Worm (Caenorhabditis elegans) whole organism, L1 larva: ENCODE measurements around the gene F55E10.4.

ENCODE experiments used
- C04F5.9 ChIP-seq: sonication (generic microtip); optimal IDR thresholded peaks from 2 replicates; lab custom pipeline; 2016; ENCODE audit warnings: missing genetic modification characterization, missing compliant biosample characterization
- C34B4.2 ChIP-seq: sonication (generic microtip); optimal IDR thresholded peaks from 2 replicates; lab custom pipeline; 2017; ENCODE audit warnings: mild to moderate bottlenecking, missing genetic modification characterization, missing compliant biosample characterization
- F16B12.6 ChIP-seq: fragments of 150-350 bp; optimal IDR thresholded peaks from 2 replicates; lab custom pipeline; 2014; ENCODE audit warnings: missing biosample characterization, missing genetic modification characterization
- Y116A8C.19 ChIP-seq: sonication (generic microtip); optimal IDR thresholded peaks from 2 replicates; lab custom pipeline; 2016; ENCODE audit warnings: missing compliant biosample characterization, missing genetic modification characterization, borderline replicate concordance
- alr-1 ChIP-seq: fragments of 200-800 bp; sonication (Bioruptor generic); optimal IDR thresholded peaks from 2 replicates; lab custom pipeline; 2018; ENCODE audit warnings: borderline replicate concordance, mild to moderate bottlenecking, missing genetic modification characterization, missing compliant biosample characterization
- aly-2 ChIP-seq: fragments of 150-350 bp; optimal IDR thresholded peaks from 2 replicates; lab custom pipeline; 2014; ENCODE audit warnings: missing biosample characterization, missing genetic modification characterization
- ama-1 ChIP-seq: fragments of 150-350 bp; optimal IDR thresholded peaks from 2 replicates; lab custom pipeline; 2014
- blmp-1 ChIP-seq: fragments of 150-350 bp; optimal IDR thresholded peaks from 2 replicates; lab custom pipeline; 2014; ENCODE audit warnings: missing biosample characterization, missing genetic modification characterization
- ceh-63 ChIP-seq: fragments of 200-800 bp; sonication (Bioruptor generic); optimal IDR thresholded peaks from 2 replicates; lab custom pipeline; 2018; ENCODE audit warnings: mild to moderate bottlenecking, missing genetic modification characterization, missing compliant biosample characterization
- ceh-8 ChIP-seq: fragments of 200-800 bp; sonication (Bioruptor generic); optimal IDR thresholded peaks from 2 replicates; lab custom pipeline; 2018; ENCODE audit warnings: mild to moderate bottlenecking, missing genetic modification characterization, moderate library complexity, missing compliant biosample characterization
- ceh-82 ChIP-seq, 3 experiments: fragments of 150-350 bp in 1 of 3; sonication (generic microtip) in 2 of 3; optimal IDR thresholded peaks; 2 replicates each; lab custom pipeline; 2014 to 2017; ENCODE audit warnings: missing biosample characterization in 3 of 3, missing genetic modification characterization in 3 of 3
- ceh-88 ChIP-seq: fragments of 200-800 bp; sonication (Bioruptor generic); IDR thresholded peaks from 2 replicates; pipeline ENCODE4 v1.3.6; 2022; ENCODE audit warnings: missing genetic modification characterization, missing compliant biosample characterization
- dpl-1 ChIP-seq, 3 experiments: fragments of 150-350 bp in 2 of 3; sonication (generic microtip) in 1 of 3; optimal IDR thresholded peaks; 2 replicates each; lab custom pipeline; 2014 to 2017; ENCODE audit warnings: missing biosample characterization in 3 of 3, missing genetic modification characterization in 3 of 3, missing genetic modification reagents in 3 of 3
- dsc-1 ChIP-seq: sonication (generic microtip); optimal IDR thresholded peaks from 2 replicates; lab custom pipeline; 2016; ENCODE audit warnings: mild to moderate bottlenecking, missing genetic modification characterization, missing compliant biosample characterization
- efl-1 ChIP-seq, 4 experiments: fragments of 150-350 bp; optimal IDR thresholded peaks in 3 of 4; peaks in 1 of 4; 1 replicate in 1 of 4; 2 replicates in 3 of 4; lab custom pipeline; 2014; ENCODE audit warnings: missing biosample characterization in 2 of 4, missing genetic modification characterization in 2 of 4, missing genetic modification reagents in 2 of 4
- efl-3 ChIP-seq: fragments of 200-800 bp; sonication (Bioruptor generic); optimal IDR thresholded peaks from 2 replicates; lab custom pipeline; 2018; ENCODE audit warnings: mild to moderate bottlenecking, missing genetic modification characterization, missing compliant biosample characterization
- ets-5 ChIP-seq: fragments of 200-800 bp; sonication (Bioruptor generic); IDR thresholded peaks from 2 replicates; pipeline ENCODE4 v1.3.6; 2022; ENCODE audit warnings: missing genetic modification characterization, missing compliant biosample characterization
- fkh-8 ChIP-seq: sonication (generic microtip); optimal IDR thresholded peaks from 2 replicates; lab custom pipeline; 2016; ENCODE audit warnings: mild to moderate bottlenecking, missing genetic modification characterization, missing compliant biosample characterization
- grh-1 ChIP-seq: fragments of 200-800 bp; sonication (Bioruptor generic); IDR thresholded peaks from 2 replicates; pipeline ENCODE4 v1.3.6; 2022; ENCODE audit warnings: missing genetic modification reagents, missing genetic modification characterization, missing compliant biosample characterization
- hpl-2 ChIP-seq: fragments of 150-350 bp; optimal IDR thresholded peaks from 2 replicates; lab custom pipeline; 2014; ENCODE audit warnings: missing biosample characterization, missing genetic modification reagents, missing genetic modification characterization
- jun-1 ChIP-seq: fragments of 150-350 bp; optimal IDR thresholded peaks from 2 replicates; lab custom pipeline; 2014; ENCODE audit warnings: missing biosample characterization, missing genetic modification reagents, missing genetic modification characterization
- lin-13 ChIP-seq: fragments of 150-350 bp; optimal IDR thresholded peaks from 2 replicates; lab custom pipeline; 2014; ENCODE audit warnings: missing biosample characterization, missing genetic modification reagents, missing genetic modification characterization
- lin-15B ChIP-seq: fragments of 150-350 bp; sonication (generic microtip); optimal IDR thresholded peaks from 3 replicates; lab custom pipeline; 2014; ENCODE audit warnings: missing biosample characterization, missing genetic modification characterization
- lin-35 ChIP-seq, 2 experiments: fragments of 150-350 bp; optimal IDR thresholded peaks; 2 replicates each; lab custom pipeline; 2014; ENCODE audit warnings: missing biosample characterization in 2 of 2, missing genetic modification characterization in 2 of 2, missing genetic modification reagents in 2 of 2
- lsy-2 ChIP-seq, 2 experiments: fragments of 150-350 bp; optimal IDR thresholded peaks; 2 replicates each; lab custom pipeline; 2014; ENCODE audit warnings: missing biosample characterization in 2 of 2, missing genetic modification characterization in 2 of 2
- mab-9 ChIP-seq: fragments of 200-800 bp; sonication (Bioruptor generic); IDR thresholded peaks from 2 replicates; pipeline ENCODE4 v1.3.6; 2022; ENCODE audit warnings: missing genetic modification reagents, missing genetic modification characterization, missing compliant biosample characterization
- mef-2 ChIP-seq: fragments of 150-350 bp; optimal IDR thresholded peaks from 2 replicates; lab custom pipeline; 2014; ENCODE audit warnings: missing biosample characterization, missing genetic modification characterization
- nhr-12 ChIP-seq: sonication (generic microtip); optimal IDR thresholded peaks from 2 replicates; lab custom pipeline; 2017; ENCODE audit warnings: missing biosample characterization, missing genetic modification characterization
- nhr-19 ChIP-seq: fragments of 200-800 bp; sonication (Bioruptor generic); conservative IDR thresholded peaks from 2 replicates; pipeline ENCODE4 v1.3.6; 2022; ENCODE audit warnings: missing genetic modification characterization, missing compliant biosample characterization
- nhr-237 ChIP-seq: fragments of 150-350 bp; optimal IDR thresholded peaks from 2 replicates; lab custom pipeline; 2014; ENCODE audit warnings: missing biosample characterization, missing genetic modification characterization
- nhr-47 ChIP-seq: sonication (generic microtip); optimal IDR thresholded peaks from 2 replicates; lab custom pipeline; 2016; ENCODE audit warnings: mild to moderate bottlenecking, missing genetic modification characterization, moderate library complexity, missing compliant biosample characterization
- nhr-71 ChIP-seq: sonication (generic microtip); optimal IDR thresholded peaks from 2 replicates; lab custom pipeline; 2016; ENCODE audit warnings: mild to moderate bottlenecking, missing genetic modification characterization, moderate library complexity, missing compliant biosample characterization
- nhr-76 ChIP-seq: sonication (generic microtip); optimal IDR thresholded peaks from 2 replicates; lab custom pipeline; 2017; ENCODE audit warnings: missing biosample characterization, missing genetic modification characterization
- nhr-77 ChIP-seq: fragments of 150-350 bp; optimal IDR thresholded peaks from 2 replicates; lab custom pipeline; 2014; ENCODE audit warnings: missing biosample characterization, missing genetic modification characterization
- nhr-84 ChIP-seq: sonication (generic microtip); optimal IDR thresholded peaks from 2 replicates; lab custom pipeline; 2017; ENCODE audit warnings: missing biosample characterization, missing genetic modification characterization
- nhr-85 ChIP-seq: sonication (generic microtip); peaks from one replicate; lab custom pipeline; 2016; ENCODE audit warnings: missing genetic modification characterization, inconsistent platforms, missing compliant biosample characterization
- nhr-90 ChIP-seq: sonication (generic microtip); optimal IDR thresholded peaks from 2 replicates; lab custom pipeline; 2016; ENCODE audit warnings: mild to moderate bottlenecking, missing genetic modification characterization, missing compliant biosample characterization; ENCODE audit not compliant: poor library complexity
- pax-3 ChIP-seq: fragments of 200-800 bp; sonication (Bioruptor generic); optimal IDR thresholded peaks from 2 replicates; lab custom pipeline; 2018; ENCODE audit warnings: mild to moderate bottlenecking, missing genetic modification characterization, moderate library complexity, missing compliant biosample characterization
- pqm-1 ChIP-seq: sonication (generic microtip); optimal IDR thresholded peaks from 3 replicates; lab custom pipeline; 2017; ENCODE audit warnings: missing biosample characterization, missing genetic modification characterization
- rnt-1 ChIP-seq: sonication (generic microtip); optimal IDR thresholded peaks from 2 replicates; lab custom pipeline; 2016; ENCODE audit warnings: mild to moderate bottlenecking, missing genetic modification characterization, moderate library complexity, missing compliant biosample characterization
- skn-1 ChIP-seq: fragments of 150-350 bp; optimal IDR thresholded peaks from 2 replicates; lab custom pipeline; 2014; ENCODE audit warnings: missing biosample characterization, missing genetic modification characterization
- snu-23 ChIP-seq: sonication (generic microtip); optimal IDR thresholded peaks from 2 replicates; lab custom pipeline; 2016; ENCODE audit warnings: missing genetic modification characterization, missing compliant biosample characterization
- sox-4 ChIP-seq: sonication (generic microtip); optimal IDR thresholded peaks from 2 replicates; lab custom pipeline; 2016; ENCODE audit warnings: missing genetic modification characterization, missing compliant biosample characterization
- swsn-7 ChIP-seq: sonication (generic microtip); optimal IDR thresholded peaks from 2 replicates; lab custom pipeline; 2016; ENCODE audit warnings: missing genetic modification characterization, missing compliant biosample characterization
- tbx-2 ChIP-seq: sonication (generic microtip); optimal IDR thresholded peaks from 2 replicates; lab custom pipeline; 2016; ENCODE audit warnings: missing genetic modification characterization, missing compliant biosample characterization
- tlp-1 ChIP-seq: fragments of 150-350 bp; optimal IDR thresholded peaks from 2 replicates; lab custom pipeline; 2014; ENCODE audit warnings: missing biosample characterization, missing genetic modification characterization
- unc-30 ChIP-seq: sonication (generic microtip); optimal IDR thresholded peaks from 2 replicates; lab custom pipeline; 2017; ENCODE audit warnings: missing biosample characterization, missing genetic modification characterization
- unc-62 ChIP-seq: fragments of 150-350 bp; optimal IDR thresholded peaks from 2 replicates; lab custom pipeline; 2014; ENCODE audit warnings: missing biosample characterization, missing genetic modification reagents, missing genetic modification characterization
- unc-98 ChIP-seq: fragments of 200-800 bp; sonication (Bioruptor generic); IDR thresholded peaks from 2 replicates; pipeline ENCODE4 v1.3.6; 2022; ENCODE audit warnings: missing genetic modification characterization, missing compliant biosample characterization
- zag-1 ChIP-seq: fragments of 150-350 bp; optimal IDR thresholded peaks from 2 replicates; lab custom pipeline; 2014; ENCODE audit warnings: missing biosample characterization, missing genetic modification characterization
- ztf-4 ChIP-seq: fragments of 150-350 bp; optimal IDR thresholded peaks from 2 replicates; lab custom pipeline; 2014; ENCODE audit warnings: missing biosample characterization, missing genetic modification characterization

Gene F55E10.4

DNA sequence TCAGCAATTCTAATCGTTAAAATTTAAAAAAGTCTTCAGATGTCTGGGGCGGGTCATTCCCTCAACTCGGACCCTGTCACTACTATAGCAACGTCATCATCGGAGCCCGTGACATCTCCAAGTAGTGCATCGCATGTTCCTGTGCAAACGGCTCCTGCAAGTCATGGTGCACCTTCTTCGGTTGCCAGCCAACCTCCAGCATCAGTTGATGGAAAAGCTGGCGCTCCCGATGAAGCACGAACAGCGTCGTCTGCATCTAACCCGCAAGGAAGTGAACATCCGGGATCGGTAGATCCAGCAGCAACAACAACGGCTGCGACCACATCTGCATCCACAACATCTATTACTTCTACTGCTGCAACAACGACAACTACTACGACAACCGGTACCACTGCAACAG lies 33.1 kb downstream of the F55E10.4 start, which contains the start of gene R09F10.3:
Gene R09F10.3, plus strand, starts transcription at position 40 of the 400 bp plus-strand sequence.
- no peak for TF ChIP-seq hpl-2 (GFP tag; lab: Kevin White, UChicago)
- TF ChIP-seq efl-3 (GFP tag; lab: Kevin White, UChicago), result no peak
- TF ChIP-seq C34B4.2 (tag; lab: Kevin White, UChicago), result no peak
- no peak for TF ChIP-seq unc-62
- TF ChIP-seq nhr-76 (tag; lab: Kevin White, UChicago), result no peak
- no peak for TF ChIP-seq ceh-8 (GFP tag; lab: Kevin White, UChicago)
- no peak for TF ChIP-seq nhr-237 (tag; lab: Kevin White, UChicago)
- TF ChIP-seq lsy-2 (tag; optimal IDR thresholded peaks at IDR 0.05; lab: Kevin White, UChicago), result no peak
- TF ChIP-seq pqm-1, result no peak
- TF ChIP-seq zag-1, result no peak
- no peak for TF ChIP-seq nhr-71 (tag; lab: Kevin White, UChicago)
- TF ChIP-seq nhr-84 (tag; lab: Kevin White, UChicago), result no peak
- TF ChIP-seq unc-30 (tag; lab: Kevin White, UChicago), result no peak
- no peak for TF ChIP-seq grh-1 (GFP tag; lab: Robert Waterston, UW)
- TF ChIP-seq ets-5 (GFP tag; lab: Robert Waterston, UW), result no peak
- TF ChIP-seq snu-23, result no peak
- no peak for TF ChIP-seq blmp-1 (tag; lab: Kevin White, UChicago)
- TF ChIP-seq pax-3, result no peak
- TF ChIP-seq efl-1 (optimal IDR thresholded peaks at IDR 0.05; lab: Kevin White, UChicago), result no peak
- no peak for TF ChIP-seq efl-1 (GFP tag; optimal IDR thresholded peaks at IDR 0.05 in 1 of 2; lab: Kevin White, UChicago)

DNA sequence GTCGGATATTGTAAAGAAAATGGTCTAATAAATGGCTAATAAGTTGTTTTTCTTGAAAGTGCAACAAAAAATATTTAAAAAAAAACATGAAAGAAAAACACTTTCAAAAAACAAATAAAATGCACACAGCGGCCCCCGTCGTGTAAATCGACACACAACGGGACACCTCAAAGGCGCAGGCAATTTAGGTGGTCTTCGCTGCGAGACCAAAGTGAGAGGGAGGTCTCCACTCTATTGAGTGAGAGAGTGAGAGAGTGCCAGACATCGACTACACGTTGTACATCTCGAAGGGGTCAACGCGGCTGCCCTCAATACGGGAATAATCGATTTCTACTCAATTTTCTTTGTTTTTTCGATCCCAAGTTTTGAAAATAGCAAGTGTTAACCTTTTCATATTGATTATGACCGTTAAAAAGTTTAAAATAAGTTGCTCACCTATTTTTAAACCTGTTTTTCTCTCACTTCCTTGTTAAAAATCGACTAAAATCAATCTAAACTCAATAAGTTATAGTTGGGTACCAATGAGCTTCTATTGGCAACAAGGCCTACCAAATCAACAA lies 40.9 kb downstream of the F55E10.4 start, which contains the start of gene sec-16A.2:
Gene sec-16A.2, plus strand, starts transcription at position 510 of the 560 bp plus-strand sequence.
- no peak for TF ChIP-seq ceh-63 (GFP tag; lab: Kevin White, UChicago)
- no peak for TF ChIP-seq nhr-12 (tag; lab: Kevin White, UChicago)
- peak; percentile 61 for TF ChIP-seq lin-13
- peak; percentile 48 for TF ChIP-seq lin-15B (tag; lab: Kevin White, UChicago)
- peak; percentile 82 for TF ChIP-seq nhr-85
- TF ChIP-seq lin-35 (GFP tag; optimal IDR thresholded peaks at IDR 0.05; lab: Kevin White, UChicago), result peak; percentile 52 to 75
- peak; percentile 21 for TF ChIP-seq fkh-8 (tag; lab: Kevin White, UChicago)
- peak; percentile 61 for TF ChIP-seq rnt-1 (tag; lab: Kevin White, UChicago)
- TF ChIP-seq ama-1 (lab: Kevin White, UChicago), result no peak
- no peak for TF ChIP-seq nhr-84 (tag; lab: Kevin White, UChicago)
- peak; percentile 63 for TF ChIP-seq swsn-7
- peak; percentile 73 for TF ChIP-seq snu-23
- peak; percentile 27 for TF ChIP-seq skn-1 (tag; lab: Kevin White, UChicago)
- peak; percentile 14 for TF ChIP-seq dsc-1 (tag; lab: Kevin White, UChicago)
- peak; percentile 42 to 67 (median 49) for TF ChIP-seq ceh-82 (tag; optimal IDR thresholded peaks at IDR 0.05; lab: Kevin White, UChicago)
- no peak for TF ChIP-seq C04F5.9
- peak; percentile 4 for TF ChIP-seq jun-1 (tag; lab: Kevin White, UChicago)
- TF ChIP-seq Y116A8C.19 (tag; lab: Kevin White, UChicago), result no peak
- no peak for TF ChIP-seq unc-62
- TF ChIP-seq tbx-2 (tag; lab: Kevin White, UChicago), result peak; percentile 62
- TF ChIP-seq sox-4 (tag; lab: Kevin White, UChicago), result no peak
- TF ChIP-seq grh-1 (GFP tag; lab: Robert Waterston, UW), result no peak
- no peak for TF ChIP-seq ceh-8 (GFP tag; lab: Kevin White, UChicago)
- peak; percentile 25 for TF ChIP-seq nhr-77 (tag; lab: Kevin White, UChicago)
- TF ChIP-seq ztf-4 (tag; lab: Kevin White, UChicago), result no peak
- no peak for TF ChIP-seq ets-5 (GFP tag; lab: Robert Waterston, UW)
- peak; percentile 47 for TF ChIP-seq nhr-19
- peak; percentile 32 for TF ChIP-seq nhr-90 (tag; lab: Kevin White, UChicago)
- no peak for TF ChIP-seq unc-30 (tag; lab: Kevin White, UChicago)
- no peak for TF ChIP-seq alr-1
- TF ChIP-seq unc-98 (GFP tag; lab: Robert Waterston, UW), result no peak
- no peak for TF ChIP-seq nhr-237 (tag; lab: Kevin White, UChicago)
- TF ChIP-seq F16B12.6, result no peak
- TF ChIP-seq aly-2, result no peak
- TF ChIP-seq ceh-88 (GFP tag; lab: Robert Waterston, UW), result no peak
- no peak for TF ChIP-seq tlp-1 (tag; lab: Kevin White, UChicago)
- no peak for TF ChIP-seq mef-2
- no peak for TF ChIP-seq mab-9
- TF ChIP-seq nhr-47, result peak; percentile 57
- peak in 2 of 3 experiments; percentile 48 to 51 for TF ChIP-seq dpl-1 (GFP tag; optimal IDR thresholded peaks at IDR 0.05; lab: Kevin White, UChicago)
